Fruit fly (Drosophila melanogaster) whole organism, adult: Measurements from ENCODE around the gene CG7914.

Source experiments
- CG11617 ChIP-seq: fragments of 200-800 bp; sonication (Bioruptor generic); optimal IDR thresholded peaks from 2 replicates; lab custom pipeline; 2017; ENCODE audit warnings: mild to moderate bottlenecking, missing biosample characterization, missing genetic modification reagents, missing genetic modification characterization
- CG12768 ChIP-seq: fragments of 200-800 bp; sonication (Bioruptor generic); optimal IDR thresholded peaks from 2 replicates; lab custom pipeline; 2017; ENCODE audit warnings: missing biosample characterization, missing genetic modification characterization, mild to moderate bottlenecking, moderate library complexity, missing genetic modification reagents
- CG14711 ChIP-seq: fragments of 200-800 bp; sonication (Bioruptor generic); optimal IDR thresholded peaks from 2 replicates; lab custom pipeline; 2018; ENCODE audit warnings: missing biosample characterization, mild to moderate bottlenecking, missing genetic modification characterization, moderate library complexity
- CG1620 ChIP-seq: fragments of 200-800 bp; sonication (Bioruptor generic); optimal IDR thresholded peaks from 2 replicates; lab custom pipeline; 2016; ENCODE audit warnings: missing biosample characterization, missing genetic modification characterization
- CG33017 ChIP-seq: fragments of 200-800 bp; sonication (Bioruptor generic); optimal IDR thresholded peaks from 2 replicates; lab custom pipeline; 2018; ENCODE audit warnings: missing biosample characterization, mild to moderate bottlenecking, missing genetic modification characterization, moderate library complexity
- CG5204 ChIP-seq: fragments of 200-800 bp; sonication (Bioruptor generic); optimal IDR thresholded peaks from 2 replicates; lab custom pipeline; 2016; ENCODE audit warnings: missing biosample characterization, missing genetic modification characterization
- CG7045 ChIP-seq: fragments of 200-800 bp; sonication (Bioruptor generic); optimal IDR thresholded peaks from 2 replicates; lab custom pipeline; 2017; ENCODE audit warnings: missing biosample characterization, mild to moderate bottlenecking, missing genetic modification characterization
- CG7101 ChIP-seq: fragments of 200-800 bp; sonication (Bioruptor generic); optimal IDR thresholded peaks from 2 replicates; lab custom pipeline; 2018; ENCODE audit warnings: missing biosample characterization, mild to moderate bottlenecking, missing genetic modification characterization, moderate library complexity
- bab1 ChIP-seq: fragments of 200-800 bp; sonication (Bioruptor generic); optimal IDR thresholded peaks from 3 replicates; lab custom pipeline; 2019; ENCODE audit warnings: missing biosample characterization, mild to moderate bottlenecking, missing genetic modification characterization, moderate library complexity
- cic ChIP-seq: fragments of 200-800 bp; sonication (Bioruptor generic); optimal IDR thresholded peaks from 2 replicates; lab custom pipeline; 2017; ENCODE audit warnings: missing biosample characterization, mild to moderate bottlenecking, missing genetic modification characterization, moderate library complexity
- cnc ChIP-seq, 2 experiments: fragments of >200 bp; optimal IDR thresholded peaks; 2 replicates each; lab custom pipeline; 2017
- kay ChIP-seq: fragments of 200-800 bp; sonication (Bioruptor generic); peaks from one replicate; lab custom pipeline; 2016; ENCODE audit warnings: missing biosample characterization, missing genetic modification characterization, borderline replicate concordance
- ovo ChIP-seq: fragments of 200-800 bp; sonication (Bioruptor generic); optimal IDR thresholded peaks from 2 replicates; lab custom pipeline; 2016; ENCODE audit warnings: missing biosample characterization, missing genetic modification characterization
- toe ChIP-seq: fragments of 200-800 bp; sonication (Bioruptor generic); optimal IDR thresholded peaks from 2 replicates; lab custom pipeline; 2016; ENCODE audit warnings: missing biosample characterization, missing genetic modification characterization

DNA sequence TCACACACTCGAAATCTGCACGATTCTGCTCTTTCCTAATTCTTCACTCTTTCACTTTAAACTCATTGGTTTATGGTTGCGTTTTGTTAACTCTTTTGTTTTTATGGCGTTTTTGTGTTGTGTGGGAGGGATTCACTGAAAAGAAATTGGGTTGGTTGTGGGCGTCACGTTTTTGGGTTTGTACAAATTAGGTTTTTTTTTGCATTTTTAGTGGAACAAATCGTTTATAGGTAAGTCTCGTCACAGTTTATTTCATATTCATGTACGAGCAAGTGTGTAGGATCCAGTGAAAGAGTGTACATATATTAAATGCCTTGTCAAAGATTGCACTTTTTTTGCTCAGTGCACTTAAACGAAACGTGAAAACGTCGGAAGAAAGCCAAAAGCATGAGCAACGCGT, 28.5 kb downstream of the CG7914 start:
- TF ChIP-seq bab1 (GFP tag; lab: Kevin White, UChicago) (no peak), kay (GFP tag; lab: Kevin White, UChicago) (no peak), toe (GFP tag; lab: Kevin White, UChicago) (no peak), CG14711 (tag; lab: Kevin White, UChicago) (no peak), CG33017 (no peak), CG5204 (GFP tag; lab: Kevin White, UChicago) (no peak), cic (GFP tag; lab: Kevin White, UChicago) (no peak), CG11617 (GFP tag; lab: Kevin White, UChicago) (no peak), CG1620 (GFP tag; lab: Kevin White, UChicago) (no peak), CG7101 (no peak), ovo (GFP tag; lab: Kevin White, UChicago) (no peak), CG12768 (GFP tag; lab: Kevin White, UChicago) (no peak), cnc (optimal IDR thresholded peaks at IDR 0.05; lab: Kevin White, UChicago) (no peak), CG7045 (GFP tag; lab: Kevin White, UChicago) (no peak)
